Worm (Caenorhabditis elegans) whole organism, young adult: ENCODE results near the gene C27H6.9.

Experiments used
- D2030.7 ChIP-seq: fragments of 200-800 bp; sonication (Bioruptor generic); IDR thresholded peaks from 2 replicates; pipeline ENCODE4 v1.3.6; 2022; ENCODE audit warnings: missing genetic modification reagents, missing genetic modification characterization, missing compliant biosample characterization
- F39B2.1 ChIP-seq: fragments of 200-800 bp; sonication (Bioruptor generic); IDR thresholded peaks from 2 replicates; pipeline ENCODE4 v1.3.6; 2022; ENCODE audit warnings: missing genetic modification reagents, missing genetic modification characterization, missing compliant biosample characterization
- F52B5.7 ChIP-seq: sonication (generic microtip); optimal IDR thresholded peaks from 2 replicates; lab custom pipeline; 2016; ENCODE audit warnings: mild to moderate bottlenecking, missing genetic modification characterization, missing compliant biosample characterization
- F57C9.4 ChIP-seq: sonication (generic microtip); optimal IDR thresholded peaks from 2 replicates; lab custom pipeline; 2017; ENCODE audit warnings: mild to moderate bottlenecking, missing genetic modification characterization, missing compliant biosample characterization
- K12H6.12 ChIP-seq: fragments of 200-800 bp; sonication (Bioruptor generic); optimal IDR thresholded peaks from 2 replicates; lab custom pipeline; 2018; ENCODE audit warnings: mild to moderate bottlenecking, missing genetic modification characterization, missing compliant biosample characterization
- Y53F4B.3 ChIP-seq: fragments of 200-800 bp; sonication (Bioruptor generic); IDR thresholded peaks from 2 replicates; pipeline ENCODE4 v1.3.6; 2022; ENCODE audit warnings: missing genetic modification reagents, missing genetic modification characterization, missing compliant biosample characterization
- Y56A3A.18 ChIP-seq: fragments of 200-800 bp; sonication (Bioruptor generic); IDR thresholded peaks from 2 replicates; pipeline ENCODE4 v1.3.6; 2022; ENCODE audit warnings: missing genetic modification reagents, missing genetic modification characterization, missing compliant biosample characterization
- akir-1 ChIP-seq: fragments of 200-800 bp; sonication (Bioruptor generic); optimal IDR thresholded peaks from 2 replicates; lab custom pipeline; 2018; ENCODE audit warnings: mild to moderate bottlenecking, missing genetic modification characterization, moderate library complexity, missing compliant biosample characterization
- aptf-3 ChIP-seq: fragments of 200-800 bp; sonication (Bioruptor generic); IDR thresholded peaks from 2 replicates; pipeline ENCODE4 v1.3.6; 2022; ENCODE audit warnings: missing genetic modification characterization, missing compliant biosample characterization
- attf-3 ChIP-seq: fragments of 200-800 bp; sonication (Bioruptor generic); conservative IDR thresholded peaks from 2 replicates; pipeline ENCODE4 v1.3.6; 2022; ENCODE audit warnings: missing genetic modification reagents, missing genetic modification characterization, missing compliant biosample characterization
- cebp-1 ChIP-seq, 2 experiments: fragments of 200-800 bp in 1 of 2; sonication (Bioruptor generic) in 1 of 2; sonication (generic microtip) in 1 of 2; IDR thresholded peaks in 1 of 2; optimal IDR thresholded peaks in 1 of 2; 2 replicates each; pipeline versions ENCODE4 v1.3.6 to Lab custom; 2017 to 2022; ENCODE audit warnings: missing compliant biosample characterization in 2 of 2, missing genetic modification characterization in 2 of 2, mild to moderate bottlenecking in 1 of 2, missing genetic modification reagents in 1 of 2, moderate library complexity in 1 of 2
- cebp-2 ChIP-seq: fragments of 200-800 bp; sonication (Bioruptor generic); IDR thresholded peaks from 2 replicates; pipeline ENCODE4 v1.3.6; 2022; ENCODE audit warnings: missing genetic modification characterization, missing compliant biosample characterization
- ceh-27 ChIP-seq: fragments of 200-800 bp; sonication (Bioruptor generic); optimal IDR thresholded peaks from 2 replicates; lab custom pipeline; 2018; ENCODE audit warnings: mild to moderate bottlenecking, missing genetic modification characterization, moderate library complexity, missing compliant biosample characterization
- dox-1 ChIP-seq: fragments of 200-800 bp; sonication (Bioruptor generic); IDR thresholded peaks from 2 replicates; pipeline ENCODE4 v1.3.6; 2022; ENCODE audit warnings: missing genetic modification reagents, missing genetic modification characterization, missing compliant biosample characterization
- egl-44 ChIP-seq: fragments of 200-800 bp; sonication (Bioruptor generic); IDR thresholded peaks from 2 replicates; pipeline ENCODE4 v1.3.6; 2022; ENCODE audit warnings: missing genetic modification reagents, missing genetic modification characterization, missing compliant biosample characterization
- egrh-3 ChIP-seq: fragments of 200-800 bp; sonication (Bioruptor generic); IDR thresholded peaks from 2 replicates; pipeline ENCODE4 v1.3.6; 2022; ENCODE audit warnings: missing genetic modification reagents, missing genetic modification characterization, missing compliant biosample characterization
- ets-4 ChIP-seq: fragments of 200-800 bp; sonication (Bioruptor generic); optimal IDR thresholded peaks from 2 replicates; lab custom pipeline; 2018; ENCODE audit warnings: mild to moderate bottlenecking, missing genetic modification characterization, missing compliant biosample characterization
- fkh-3 ChIP-seq: sonication (generic microtip); optimal IDR thresholded peaks from 2 replicates; lab custom pipeline; 2016; ENCODE audit warnings: mild to moderate bottlenecking, missing genetic modification characterization, missing compliant biosample characterization
- hlh-12 ChIP-seq: sonication (generic microtip); optimal IDR thresholded peaks from 2 replicates; lab custom pipeline; 2016; ENCODE audit warnings: missing genetic modification characterization, missing compliant biosample characterization
- hmg-1.2 ChIP-seq: fragments of 200-800 bp; sonication (Bioruptor generic); IDR thresholded peaks from 2 replicates; pipeline ENCODE4 v1.3.6; 2022; ENCODE audit warnings: missing genetic modification reagents, missing genetic modification characterization, missing compliant biosample characterization
- hmg-20 ChIP-seq: fragments of 200-800 bp; sonication (Bioruptor generic); IDR thresholded peaks from 2 replicates; pipeline ENCODE4 v1.3.6; 2022; ENCODE audit warnings: missing genetic modification reagents, missing genetic modification characterization, missing compliant biosample characterization
- hrde-1 ChIP-seq: sonication (generic microtip); optimal IDR thresholded peaks from 2 replicates; lab custom pipeline; 2016; ENCODE audit warnings: missing genetic modification characterization, mild to moderate bottlenecking, missing compliant biosample characterization, moderate library complexity, missing genotype, missing genetic modification reagents, borderline replicate concordance
- hsf-1 ChIP-seq: fragments of 200-800 bp; sonication (Bioruptor generic); IDR thresholded peaks from 2 replicates; pipeline ENCODE4 v1.3.6; 2022; ENCODE audit warnings: missing genetic modification reagents, missing genetic modification characterization, missing compliant biosample characterization
- lag-1 ChIP-seq: fragments of 200-800 bp; sonication (Bioruptor generic); IDR thresholded peaks from 2 replicates; pipeline ENCODE4 v1.3.6; 2022; ENCODE audit warnings: missing genetic modification reagents, missing genetic modification characterization, missing compliant biosample characterization
- lin-26 ChIP-seq: fragments of 200-800 bp; sonication (Bioruptor generic); IDR thresholded peaks from 2 replicates; pipeline ENCODE4 v1.3.6; 2022; ENCODE audit warnings: missing genetic modification reagents, missing genetic modification characterization, missing compliant biosample characterization
- lin-35 ChIP-seq, 3 experiments: fragments of 150-350 bp in 2 of 3; sonication (generic microtip) in 1 of 3; optimal IDR thresholded peaks; 2 replicates each; lab custom pipeline; 2014 to 2018; ENCODE audit warnings: missing biosample characterization in 3 of 3, missing genetic modification characterization in 3 of 3, missing genetic modification reagents in 3 of 3
- lin-54 ChIP-seq: fragments of 200-800 bp; sonication (Bioruptor generic); optimal IDR thresholded peaks from 2 replicates; lab custom pipeline; 2018; ENCODE audit warnings: mild to moderate bottlenecking, missing genetic modification characterization, missing compliant biosample characterization
- lsy-27 ChIP-seq: sonication (generic microtip); optimal IDR thresholded peaks from 2 replicates; lab custom pipeline; 2017; ENCODE audit warnings: missing genetic modification characterization, mild to moderate bottlenecking, missing compliant biosample characterization, antibody characterized with exemption, missing genotype, borderline replicate concordance; ENCODE audit not compliant: insufficient read depth
- madf-6 ChIP-seq: fragments of 200-800 bp; sonication (Bioruptor generic); IDR thresholded peaks from 2 replicates; pipeline ENCODE4 v1.3.6; 2022; ENCODE audit warnings: missing genetic modification reagents, missing genetic modification characterization, missing compliant biosample characterization
- mes-4 ChIP-seq: sonication (generic microtip); optimal IDR thresholded peaks from 2 replicates; lab custom pipeline; 2016; ENCODE audit warnings: missing genotype, missing genetic modification characterization, missing compliant biosample characterization
- nhr-179 ChIP-seq: sonication (generic microtip); optimal IDR thresholded peaks from 2 replicates; lab custom pipeline; 2016; ENCODE audit warnings: mild to moderate bottlenecking, missing genetic modification characterization, missing compliant biosample characterization
- nhr-27 ChIP-seq: fragments of 200-800 bp; sonication (Bioruptor generic); optimal IDR thresholded peaks from 2 replicates; lab custom pipeline; 2018; ENCODE audit warnings: mild to moderate bottlenecking, missing genetic modification characterization, moderate library complexity, missing compliant biosample characterization
- pbrm-1 ChIP-seq: fragments of 200-800 bp; sonication (Bioruptor generic); IDR thresholded peaks from 2 replicates; pipeline ENCODE4 v1.3.6; 2022; ENCODE audit warnings: missing genetic modification reagents, missing genetic modification characterization, missing compliant biosample characterization
- rcor-1 ChIP-seq: fragments of 200-800 bp; sonication (Bioruptor generic); IDR thresholded peaks from 2 replicates; pipeline ENCODE4 v1.3.6; 2022; ENCODE audit warnings: missing genetic modification reagents, missing genetic modification characterization, missing compliant biosample characterization
- sdz-38 ChIP-seq: sonication (generic microtip); optimal IDR thresholded peaks from 2 replicates; lab custom pipeline; 2016; ENCODE audit warnings: missing genotype, missing genetic modification characterization, missing compliant biosample characterization
- snpc-4 ChIP-seq, 5 experiments: fragments of 150-350 bp in 1 of 5; sonication (generic microtip) in 4 of 5; optimal IDR thresholded peaks; 2 replicates each; lab custom pipeline; 2014 to 2018; ENCODE audit warnings: missing genetic modification characterization in 5 of 5, missing biosample characterization in 3 of 5, antibody characterized with exemption in 2 of 5, mild to moderate bottlenecking in 2 of 5, missing compliant biosample characterization in 2 of 5, missing genotype in 2 of 5, moderate library complexity in 2 of 5, missing genetic modification reagents in 1 of 5
- tbp1 ChIP-seq: fragments of 200-800 bp; sonication (Bioruptor generic); optimal IDR thresholded peaks from 2 replicates; lab custom pipeline; 2018; ENCODE audit warnings: mild to moderate bottlenecking, missing genetic modification characterization, missing compliant biosample characterization
- tbx-9 ChIP-seq: sonication (generic microtip); optimal IDR thresholded peaks from 2 replicates; lab custom pipeline; 2016; ENCODE audit warnings: borderline replicate concordance, missing genetic modification characterization, inconsistent platforms, missing compliant biosample characterization
- zfh-2 ChIP-seq: fragments of 200-800 bp; sonication (Bioruptor generic); conservative IDR thresholded peaks from 2 replicates; pipeline ENCODE4 v1.3.6; 2022; ENCODE audit warnings: missing genetic modification reagents, missing genetic modification characterization, missing compliant biosample characterization
- ztf-18 ChIP-seq: sonication (generic microtip); optimal IDR thresholded peaks from 2 replicates; lab custom pipeline; 2016; ENCODE audit warnings: missing genotype, mild to moderate bottlenecking, missing genetic modification characterization, missing compliant biosample characterization
- ztf-25 ChIP-seq: fragments of 200-800 bp; sonication (Bioruptor generic); IDR thresholded peaks from 2 replicates; pipeline ENCODE4 v1.3.6; 2022; ENCODE audit warnings: missing genetic modification reagents, missing genetic modification characterization, missing compliant biosample characterization

Gene C27H6.9

DNA sequence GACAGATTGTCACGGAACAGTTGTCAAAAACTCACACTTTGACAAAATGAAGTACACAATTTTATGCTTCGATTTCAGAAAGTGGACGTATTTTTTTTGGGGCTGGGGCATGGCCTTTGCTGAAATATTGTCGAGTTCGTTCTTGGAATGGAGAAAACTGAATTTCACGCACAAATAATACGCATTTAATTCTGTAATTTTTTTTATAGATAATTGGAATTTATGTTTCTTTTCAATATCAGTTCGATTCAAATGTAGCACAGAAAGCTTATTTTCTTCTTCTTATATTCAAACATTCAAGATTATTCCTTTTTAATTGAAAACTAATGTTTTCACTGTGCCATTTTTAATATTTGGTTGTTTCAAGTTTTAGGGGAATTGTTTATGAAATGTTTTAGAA is 22.3 kb upstream of the C27H6.9 start, which contains the start of gene T07C12.10:
Gene T07C12.10 (minus strand): TSS at position 101 of the 400 bp plus-strand sequence.
- TF ChIP-seq F39B2.1 (no peak), cebp-2 (GFP tag; lab: Robert Waterston, UW) (no peak), lin-35 (GFP tag; optimal IDR thresholded peaks at IDR 0.05; lab: Kevin White, UChicago) (no peak), mes-4 (no peak), ztf-25 (GFP tag; lab: Robert Waterston, UW) (no peak), egl-44 (GFP tag; lab: Robert Waterston, UW) (no peak), aptf-3 (GFP tag; lab: Robert Waterston, UW) (no peak), F57C9.4 (tag; lab: Kevin White, UChicago) (no peak), hmg-1.2 (GFP tag; lab: Robert Waterston, UW) (no peak), nhr-27 (tag; lab: Kevin White, UChicago) (no peak)

DNA sequence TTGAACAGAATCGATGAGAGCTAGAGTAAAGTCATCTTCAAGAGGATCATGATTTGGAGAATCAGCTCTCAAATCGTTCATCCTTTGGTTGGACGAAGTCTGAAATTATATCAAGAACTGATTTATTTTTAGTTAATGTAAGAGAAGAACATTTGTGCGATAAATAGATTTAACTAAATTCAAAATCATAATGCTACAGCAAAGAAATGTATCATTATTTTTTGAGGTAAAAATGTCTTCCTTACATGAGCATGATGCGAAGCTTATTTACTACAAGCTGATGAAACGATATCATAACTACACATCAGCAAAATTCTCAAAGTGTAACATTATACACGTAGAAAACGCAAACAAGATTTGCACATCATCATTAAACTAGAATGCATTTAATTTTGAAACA is 20.3 kb upstream of the C27H6.9 start, which contains the start of gene madf-4:
Gene madf-4 (minus strand): TSS at position 101 of the 400 bp plus-strand sequence.
- TF ChIP-seq tbp1 (no peak), egrh-3 (GFP tag; lab: Robert Waterston, UW) (no peak), zfh-2 (GFP tag; lab: Robert Waterston, UW) (no peak), lin-26 (GFP tag; lab: Robert Waterston, UW) (no peak), fkh-3 (tag; lab: Kevin White, UChicago) (no peak), lag-1 (GFP tag; lab: Robert Waterston, UW) (no peak), hlh-12 (tag; lab: Kevin White, UChicago) (no peak), tbx-9 (tag; lab: Kevin White, UChicago) (no peak), pbrm-1 (GFP tag; lab: Robert Waterston, UW) (no peak), hrde-1 (tag; lab: Kevin White, UChicago) (no peak), lin-54 (no peak), hsf-1 (no peak), hmg-20 (GFP tag; lab: Robert Waterston, UW) (no peak), attf-3 (GFP tag; lab: Robert Waterston, UW) (no peak), nhr-179 (tag; lab: Kevin White, UChicago) (no peak), snpc-4 (GFP tag; optimal IDR thresholded peaks at IDR 0.05; lab: Kevin White, UChicago) (no peak), snpc-4 (tag; optimal IDR thresholded peaks at IDR 0.05; lab: Kevin White, UChicago) (no peak), sdz-38 (tag; lab: Kevin White, UChicago) (no peak), rcor-1 (GFP tag; lab: Robert Waterston, UW) (no peak)

DNA sequence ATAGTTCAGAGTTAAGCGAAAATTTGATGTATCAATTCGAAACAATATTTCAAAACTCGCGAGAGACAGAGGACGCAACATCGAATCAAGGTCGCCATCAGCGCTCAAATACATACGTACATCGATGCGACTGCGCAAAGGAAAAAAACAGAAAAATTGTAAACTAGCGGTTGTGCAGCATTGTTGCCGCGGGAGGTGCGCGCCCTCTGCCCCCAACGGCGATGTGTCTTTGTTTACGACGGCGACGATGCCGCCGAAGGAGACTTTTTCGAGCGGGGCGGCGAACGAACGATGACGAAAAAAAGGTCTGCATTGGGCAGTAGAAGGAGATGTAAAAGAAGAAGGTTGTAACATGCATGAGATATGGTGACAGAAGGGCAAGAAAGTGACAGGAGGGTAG is 19.8 kb upstream of the C27H6.9 start:
- TF ChIP-seq zfh-2 (GFP tag; lab: Robert Waterston, UW) (peak; percentile 57), hmg-20 (GFP tag; lab: Robert Waterston, UW) (no peak), lin-54 (no peak), D2030.7 (no peak), Y56A3A.18 (GFP tag; lab: Robert Waterston, UW) (no peak), nhr-179 (tag; lab: Kevin White, UChicago) (no peak), Y53F4B.3 (GFP tag; lab: Robert Waterston, UW) (no peak), akir-1 (GFP tag; lab: Kevin White, UChicago) (no peak)

DNA sequence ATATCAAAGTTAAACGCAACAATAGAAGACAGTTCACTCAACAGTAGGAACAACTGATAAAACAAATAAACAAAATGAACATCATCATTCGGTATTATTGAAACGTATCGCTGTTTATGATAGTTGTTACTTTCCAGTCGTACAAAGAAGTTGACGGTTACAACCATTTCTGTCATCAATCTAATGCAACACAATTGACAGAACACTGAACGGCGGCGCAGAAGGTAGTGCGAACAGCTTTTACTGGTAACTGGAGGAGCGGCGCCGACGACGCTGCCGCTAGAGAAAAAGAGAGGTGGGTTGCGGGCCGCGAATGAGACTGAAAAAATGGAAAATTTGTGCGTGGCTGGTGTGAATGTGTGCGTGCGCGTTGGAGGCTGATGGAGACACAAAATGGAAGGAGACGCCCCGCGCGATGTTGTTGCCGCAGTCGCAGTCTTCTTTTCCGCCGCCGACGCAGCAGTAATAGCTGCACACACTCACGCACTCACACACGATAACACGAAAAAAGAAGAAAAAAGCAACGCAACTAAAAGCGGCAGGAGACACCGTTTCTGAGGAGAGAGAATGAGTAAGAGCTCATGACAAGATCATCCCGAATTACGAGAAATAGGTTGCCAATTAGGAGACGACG is 18.4 kb upstream of the C27H6.9 start:
- no peak for TF ChIP-seq cebp-1 (GFP tag; IDR thresholded peaks at IDR 0.05; lab: Robert Waterston, UW)
- TF ChIP-seq cebp-1 (tag; optimal IDR thresholded peaks at IDR 0.05; lab: Kevin White, UChicago), result peak; percentile 3
- TF ChIP-seq F52B5.7 (tag; lab: Kevin White, UChicago), result no peak
- TF ChIP-seq lsy-27, result no peak
- TF ChIP-seq zfh-2 (GFP tag; lab: Robert Waterston, UW), result peak; percentile 83
- TF ChIP-seq K12H6.12 (tag; lab: Kevin White, UChicago), result peak; percentile 9
- no peak for TF ChIP-seq ets-4
- TF ChIP-seq ceh-27 (GFP tag; lab: Kevin White, UChicago), result no peak
- TF ChIP-seq akir-1 (GFP tag; lab: Kevin White, UChicago), result no peak
- TF ChIP-seq madf-6 (GFP tag; lab: Robert Waterston, UW), result no peak
- 0 out of 2 replicates have a peak, but pooled peaks have one; percentile 33 for TF ChIP-seq hsf-1
- no peak for TF ChIP-seq ztf-18
- TF ChIP-seq rcor-1 (GFP tag; lab: Robert Waterston, UW), result no peak
- TF ChIP-seq dox-1 (GFP tag; lab: Robert Waterston, UW), result no peak
